Worm (Caenorhabditis elegans) whole organism, young adult: ENCODE results near the gene C25H3.16.

ENCODE experiments used
- B0336.3 ChIP-seq: fragments of 200-800 bp; sonication (Bioruptor generic); IDR thresholded peaks from 2 replicates; pipeline ENCODE4 v1.3.6; 2022; ENCODE audit warnings: missing genetic modification characterization, missing compliant biosample characterization
- F10E7.11 ChIP-seq: sonication (generic microtip); optimal IDR thresholded peaks from 2 replicates; lab custom pipeline; 2017; ENCODE audit warnings: mild to moderate bottlenecking, missing genetic modification characterization, moderate library complexity, missing compliant biosample characterization
- F22D6.2 ChIP-seq: sonication (generic microtip); optimal IDR thresholded peaks from 2 replicates; lab custom pipeline; 2016; ENCODE audit warnings: mild to moderate bottlenecking, missing genetic modification characterization, missing compliant biosample characterization
- F23B12.7 ChIP-seq: sonication (generic microtip); optimal IDR thresholded peaks from 2 replicates; lab custom pipeline; 2017; ENCODE audit warnings: missing genetic modification characterization, mild to moderate bottlenecking, missing compliant biosample characterization, antibody characterized with exemption, moderate library complexity; ENCODE audit not compliant: insufficient read depth
- F37B4.10 ChIP-seq: fragments of 200-800 bp; sonication (Bioruptor generic); IDR thresholded peaks from 2 replicates; pipeline ENCODE4 v1.3.6; 2022; ENCODE audit warnings: missing genetic modification characterization, missing compliant biosample characterization
- F39B2.1 ChIP-seq: fragments of 200-800 bp; sonication (Bioruptor generic); IDR thresholded peaks from 2 replicates; pipeline ENCODE4 v1.3.6; 2022; ENCODE audit warnings: missing genetic modification reagents, missing genetic modification characterization, missing compliant biosample characterization
- F49E8.2 ChIP-seq: sonication (generic microtip); optimal IDR thresholded peaks from 3 replicates; lab custom pipeline; 2017; ENCODE audit warnings: missing genetic modification characterization, mild to moderate bottlenecking, missing compliant biosample characterization, antibody characterized with exemption, moderate library complexity; ENCODE audit not compliant: insufficient read depth
- F52B5.7 ChIP-seq: sonication (generic microtip); optimal IDR thresholded peaks from 2 replicates; lab custom pipeline; 2016; ENCODE audit warnings: mild to moderate bottlenecking, missing genetic modification characterization, missing compliant biosample characterization
- K11D2.4 ChIP-seq: fragments of 200-800 bp; sonication (Bioruptor generic); IDR thresholded peaks from 2 replicates; pipeline ENCODE4 v1.3.6; 2022; ENCODE audit warnings: missing genetic modification reagents, missing genetic modification characterization, missing compliant biosample characterization
- Y79H2A.3 ChIP-seq: fragments of 200-800 bp; sonication (Bioruptor generic); conservative IDR thresholded peaks from 2 replicates; pipeline ENCODE4 v1.3.6; 2022; ENCODE audit warnings: missing genetic modification reagents, missing genetic modification characterization, missing compliant biosample characterization
- ZK185.1 ChIP-seq: sonication (generic microtip); optimal IDR thresholded peaks from 2 replicates; lab custom pipeline; 2016; ENCODE audit warnings: mild to moderate bottlenecking, missing genetic modification characterization, missing compliant biosample characterization; ENCODE audit not compliant: poor library complexity, severe bottlenecking
- atf-7 ChIP-seq: sonication (generic microtip); optimal IDR thresholded peaks from 2 replicates; lab custom pipeline; 2017; ENCODE audit warnings: mild to moderate bottlenecking, missing genetic modification characterization, missing compliant biosample characterization
- attf-5 ChIP-seq: fragments of 200-800 bp; sonication (Bioruptor generic); optimal IDR thresholded peaks from 2 replicates; lab custom pipeline; 2018; ENCODE audit warnings: mild to moderate bottlenecking, missing genetic modification characterization, missing compliant biosample characterization
- attf-6 ChIP-seq: fragments of 200-800 bp; sonication (Bioruptor generic); IDR thresholded peaks from 2 replicates; pipeline ENCODE4 v1.3.6; 2022; ENCODE audit warnings: missing genetic modification reagents, missing genetic modification characterization, missing compliant biosample characterization
- bed-1 ChIP-seq: fragments of 200-800 bp; sonication (Bioruptor generic); IDR thresholded peaks from 2 replicates; pipeline ENCODE4 v1.3.6; 2022; ENCODE audit warnings: missing genetic modification reagents, missing genetic modification characterization, missing compliant biosample characterization
- ceh-100 ChIP-seq: fragments of 200-800 bp; sonication (Bioruptor generic); IDR thresholded peaks from 2 replicates; pipeline ENCODE4 v1.3.6; 2022; ENCODE audit warnings: missing genetic modification reagents, missing genetic modification characterization, missing compliant biosample characterization
- ceh-79 ChIP-seq: sonication (generic microtip); optimal IDR thresholded peaks from 2 replicates; lab custom pipeline; 2017; ENCODE audit warnings: mild to moderate bottlenecking, missing genetic modification characterization, missing compliant biosample characterization
- chd-7 ChIP-seq: sonication (generic microtip); optimal IDR thresholded peaks from 2 replicates; lab custom pipeline; 2016; ENCODE audit warnings: mild to moderate bottlenecking, missing genetic modification characterization, moderate library complexity, missing compliant biosample characterization
- dpl-1 ChIP-seq: fragments of 150-350 bp; optimal IDR thresholded peaks from 2 replicates; lab custom pipeline; 2014; ENCODE audit warnings: missing biosample characterization, missing genetic modification reagents, missing genetic modification characterization
- efl-1 ChIP-seq: fragments of 150-350 bp; optimal IDR thresholded peaks from 2 replicates; lab custom pipeline; 2014; ENCODE audit warnings: missing biosample characterization, missing genetic modification reagents, missing genetic modification characterization
- ekl-4 ChIP-seq: fragments of 200-800 bp; sonication (Bioruptor generic); IDR thresholded peaks from 2 replicates; pipeline ENCODE4 v1.3.6; 2022; ENCODE audit warnings: missing genetic modification reagents, missing genetic modification characterization, missing compliant biosample characterization
- fkh-3 ChIP-seq: sonication (generic microtip); optimal IDR thresholded peaks from 2 replicates; lab custom pipeline; 2016; ENCODE audit warnings: mild to moderate bottlenecking, missing genetic modification characterization, missing compliant biosample characterization
- gei-17 ChIP-seq: fragments of 200-800 bp; sonication (Bioruptor generic); optimal IDR thresholded peaks from 2 replicates; lab custom pipeline; 2018; ENCODE audit warnings: mild to moderate bottlenecking, missing genetic modification characterization, missing compliant biosample characterization
- hlh-26 ChIP-seq: fragments of 200-800 bp; sonication (Bioruptor generic); conservative IDR thresholded peaks from 2 replicates; pipeline ENCODE4 v1.3.6; 2022; ENCODE audit warnings: missing genetic modification reagents, missing genetic modification characterization, missing compliant biosample characterization
- hmg-1.2 ChIP-seq: fragments of 200-800 bp; sonication (Bioruptor generic); IDR thresholded peaks from 2 replicates; pipeline ENCODE4 v1.3.6; 2022; ENCODE audit warnings: missing genetic modification reagents, missing genetic modification characterization, missing compliant biosample characterization
- let-526 ChIP-seq: fragments of 200-800 bp; sonication (Bioruptor generic); IDR thresholded peaks from 2 replicates; pipeline ENCODE4 v1.3.6; 2022; ENCODE audit warnings: missing genetic modification reagents, missing genetic modification characterization, missing compliant biosample characterization
- let-607 ChIP-seq, 2 experiments: fragments of 200-800 bp in 1 of 2; sonication (Bioruptor generic) in 1 of 2; sonication (generic microtip) in 1 of 2; optimal IDR thresholded peaks; 2 replicates each; lab custom pipeline; 2016 to 2018; ENCODE audit warnings: mild to moderate bottlenecking in 2 of 2, missing compliant biosample characterization in 2 of 2, missing genetic modification characterization in 2 of 2, moderate library complexity in 2 of 2, missing genotype in 1 of 2
- lin-35 ChIP-seq, 3 experiments: fragments of 150-350 bp in 2 of 3; sonication (generic microtip) in 1 of 3; optimal IDR thresholded peaks; 2 replicates each; lab custom pipeline; 2014 to 2018; ENCODE audit warnings: missing biosample characterization in 3 of 3, missing genetic modification characterization in 3 of 3, missing genetic modification reagents in 3 of 3
- lin-54 ChIP-seq: fragments of 200-800 bp; sonication (Bioruptor generic); optimal IDR thresholded peaks from 2 replicates; lab custom pipeline; 2018; ENCODE audit warnings: mild to moderate bottlenecking, missing genetic modification characterization, missing compliant biosample characterization
- madf-10 ChIP-seq: sonication (generic microtip); optimal IDR thresholded peaks from 2 replicates; lab custom pipeline; 2016; ENCODE audit warnings: mild to moderate bottlenecking, missing genetic modification characterization, missing compliant biosample characterization
- mcd-1 ChIP-seq: fragments of 200-800 bp; sonication (Bioruptor generic); IDR thresholded peaks from 2 replicates; pipeline ENCODE4 v1.3.6; 2022; ENCODE audit warnings: missing genetic modification reagents, missing genetic modification characterization, missing compliant biosample characterization
- nfya-1 ChIP-seq: sonication (generic microtip); optimal IDR thresholded peaks from 2 replicates; lab custom pipeline; 2017; ENCODE audit warnings: antibody characterized with exemption, missing compliant biosample characterization, missing genetic modification characterization, borderline replicate concordance; ENCODE audit not compliant: insufficient read depth
- nhr-179 ChIP-seq: sonication (generic microtip); optimal IDR thresholded peaks from 2 replicates; lab custom pipeline; 2016; ENCODE audit warnings: mild to moderate bottlenecking, missing genetic modification characterization, missing compliant biosample characterization
- nhr-27 ChIP-seq: fragments of 200-800 bp; sonication (Bioruptor generic); optimal IDR thresholded peaks from 2 replicates; lab custom pipeline; 2018; ENCODE audit warnings: mild to moderate bottlenecking, missing genetic modification characterization, moderate library complexity, missing compliant biosample characterization
- pha-4 ChIP-seq: fragments of 150-350 bp; sonication (generic microtip); optimal IDR thresholded peaks from 2 replicates; lab custom pipeline; 2014; ENCODE audit warnings: missing biosample characterization, missing genetic modification reagents, missing genetic modification characterization
- rec-8 ChIP-seq, 2 experiments: sonication (generic microtip); optimal IDR thresholded peaks; 2 replicates each; lab custom pipeline; 2016; ENCODE audit warnings: mild to moderate bottlenecking in 2 of 2, missing genetic modification characterization in 2 of 2, missing genetic modification reagents in 2 of 2, missing genotype in 2 of 2, missing biosample characterization in 1 of 2, missing compliant biosample characterization in 1 of 2, moderate library complexity in 1 of 2
- sdz-38 ChIP-seq: sonication (generic microtip); optimal IDR thresholded peaks from 2 replicates; lab custom pipeline; 2016; ENCODE audit warnings: missing genotype, missing genetic modification characterization, missing compliant biosample characterization
- sea-2 ChIP-seq: fragments of 200-800 bp; sonication (Bioruptor generic); IDR thresholded peaks from 2 replicates; pipeline ENCODE4 v1.3.6; 2022; ENCODE audit warnings: missing genetic modification characterization, missing compliant biosample characterization
- snpc-1.3 ChIP-seq: sonication (generic microtip); optimal IDR thresholded peaks from 2 replicates; lab custom pipeline; 2017; ENCODE audit warnings: missing genetic modification characterization, mild to moderate bottlenecking, missing compliant biosample characterization, antibody characterized with exemption, moderate library complexity, missing genotype, missing genetic modification reagents; ENCODE audit not compliant: insufficient read depth
- tbx-9 ChIP-seq: sonication (generic microtip); optimal IDR thresholded peaks from 2 replicates; lab custom pipeline; 2016; ENCODE audit warnings: borderline replicate concordance, missing genetic modification characterization, inconsistent platforms, missing compliant biosample characterization
- tlf-1 ChIP-seq: fragments of 200-800 bp; sonication (Bioruptor generic); optimal IDR thresholded peaks from 2 replicates; lab custom pipeline; 2018; ENCODE audit warnings: mild to moderate bottlenecking, missing genetic modification characterization, missing compliant biosample characterization
- unc-62 ChIP-seq: fragments of 150-350 bp; optimal IDR thresholded peaks from 2 replicates; lab custom pipeline; 2014; ENCODE audit warnings: missing biosample characterization, missing genetic modification reagents, missing genetic modification characterization
- xnd-1 ChIP-seq: sonication (generic microtip); optimal IDR thresholded peaks from 2 replicates; lab custom pipeline; 2016; ENCODE audit warnings: missing genotype, missing genetic modification reagents, missing genetic modification characterization, missing compliant biosample characterization
- zim-3 ChIP-seq: sonication (generic microtip); optimal IDR thresholded peaks from 2 replicates; lab custom pipeline; 2017; ENCODE audit warnings: mild to moderate bottlenecking, missing genetic modification characterization, moderate library complexity, missing compliant biosample characterization
- ztf-18 ChIP-seq: sonication (generic microtip); optimal IDR thresholded peaks from 2 replicates; lab custom pipeline; 2016; ENCODE audit warnings: missing genotype, mild to moderate bottlenecking, missing genetic modification characterization, missing compliant biosample characterization
- ztf-3 ChIP-seq: fragments of 200-800 bp; sonication (Bioruptor generic); optimal IDR thresholded peaks from 2 replicates; lab custom pipeline; 2018; ENCODE audit warnings: mild to moderate bottlenecking, missing genetic modification characterization, missing compliant biosample characterization

Gene C25H3.16

ce11 chrII:5661735-5662177, 4.3 kb upstream of the C25H3.16 start (continued):
- TF ChIP-seq nfya-1 (tag; lab: Kevin White, UChicago) (no peak), let-526 (peak; percentile 97), madf-10 (tag; lab: Kevin White, UChicago) (peak; percentile 85), F37B4.10 (GFP tag; lab: Robert Waterston, UW) (peak; percentile 92; the same call in 1 of the 2 replicates), lin-35 (GFP tag; optimal IDR thresholded peaks at IDR 0.05; lab: Kevin White, UChicago) (peak in 2 of 3 experiments; percentile 57 to 69), xnd-1 (tag; lab: Kevin White, UChicago) (peak; percentile 50), nhr-27 (tag; lab: Kevin White, UChicago) (peak; percentile 98), fkh-3 (tag; lab: Kevin White, UChicago) (peak; percentile 99), ZK185.1 (tag; lab: Kevin White, UChicago) (peak; percentile 74), dpl-1 (no peak), Y79H2A.3 (GFP tag; lab: Robert Waterston, UW) (peak; percentile 96), rec-8 (tag; optimal IDR thresholded peaks at IDR 0.05; lab: Kevin White, UChicago) (peak; percentile 36 to 42), sea-2 (GFP tag; lab: Robert Waterston, UW) (peak; percentile 96), ceh-79 (tag; lab: Kevin White, UChicago) (peak; percentile 99), ekl-4 (GFP tag; lab: Robert Waterston, UW) (peak; percentile 98), efl-1 (no peak), let-607 (tag; optimal IDR thresholded peaks at IDR 0.05; lab: Kevin White, UChicago) (peak; percentile 82 to 88)

- no peak for TF ChIP-seq F39B2.1 (GFP tag; lab: Robert Waterston, UW)
- TF ChIP-seq F52B5.7, result no peak
- TF ChIP-seq gei-17 (GFP tag; lab: Kevin White, UChicago), result no peak
- no peak for TF ChIP-seq nhr-179 (tag; lab: Kevin White, UChicago)
- TF ChIP-seq hmg-1.2, result no peak
- TF ChIP-seq sdz-38 (tag; lab: Kevin White, UChicago), result no peak
- no peak for TF ChIP-seq chd-7 (tag; lab: Kevin White, UChicago)
- TF ChIP-seq lin-54 (GFP tag; lab: Kevin White, UChicago), result no peak
- no peak for TF ChIP-seq attf-6 (GFP tag; lab: Robert Waterston, UW)
- TF ChIP-seq bed-1 (GFP tag; lab: Robert Waterston, UW), result no peak
- no peak for TF ChIP-seq F49E8.2
- TF ChIP-seq ztf-3 (GFP tag; lab: Kevin White, UChicago), result no peak
Observed at ce11 chrII:5663180-5663791, 2.8 kb upstream of the C25H3.16 start.

ce11 chrII:5665029-5665428, 1.1 kb upstream of the C25H3.16 start, which contains the start of gene C25H3.15:
Gene C25H3.15 (plus strand): TSS chrII:5665329.
- TF ChIP-seq F23B12.7, result no peak
- no peak for TF ChIP-seq tlf-1 (GFP tag; lab: Kevin White, UChicago)
- no peak for TF ChIP-seq ceh-100 (GFP tag; lab: Robert Waterston, UW)
- TF ChIP-seq ztf-18 (tag; lab: Kevin White, UChicago), result no peak
- no peak for TF ChIP-seq attf-5 (GFP tag; lab: Kevin White, UChicago)
- TF ChIP-seq snpc-1.3 (tag; lab: Kevin White, UChicago), result no peak
- TF ChIP-seq unc-62, result no peak
- TF ChIP-seq F22D6.2 (tag; lab: Kevin White, UChicago), result no peak
- TF ChIP-seq atf-7, result no peak
- TF ChIP-seq tbx-9 (tag; lab: Kevin White, UChicago), result no peak
- no peak for TF ChIP-seq K11D2.4 (GFP tag; lab: Robert Waterston, UW)
- no peak for TF ChIP-seq B0336.3 (GFP tag; lab: Robert Waterston, UW)
- no peak for TF ChIP-seq gei-17 (GFP tag; lab: Kevin White, UChicago)
- TF ChIP-seq zim-3 (tag; lab: Kevin White, UChicago), result no peak
- TF ChIP-seq F10E7.11, result no peak
- TF ChIP-seq rec-8 (tag; optimal IDR thresholded peaks at IDR 0.05; lab: Kevin White, UChicago), result no peak
- TF ChIP-seq hlh-26 (GFP tag; lab: Robert Waterston, UW), result no peak
- TF ChIP-seq pha-4 (tag; lab: Kevin White, UChicago), result no peak
- no peak for TF ChIP-seq mcd-1 (GFP tag; lab: Robert Waterston, UW)
